Worm (Caenorhabditis elegans) whole organism, L2 larva: Measurements from ENCODE around the gene F19C6.3.
A peak's percentile ranks its signal among the peaks of the same experiment; 100 is the strongest.

Experiments
- C34F6.9 ChIP-seq: fragments of 150-350 bp; optimal IDR thresholded peaks from 2 replicates; lab custom pipeline; 2014; ENCODE audit warnings: missing biosample characterization, missing genetic modification characterization
- F13H6.1 ChIP-seq: sonication (generic microtip); optimal IDR thresholded peaks from 2 replicates; lab custom pipeline; 2016; ENCODE audit warnings: missing genetic modification characterization, missing compliant biosample characterization
- R02D3.7 ChIP-seq: fragments of 150-350 bp; optimal IDR thresholded peaks from 2 replicates; lab custom pipeline; 2014; ENCODE audit warnings: missing biosample characterization, missing genetic modification characterization
- blmp-1 ChIP-seq: sonication (generic microtip); optimal IDR thresholded peaks from 2 replicates; lab custom pipeline; 2017; ENCODE audit warnings: missing genetic modification characterization, mild to moderate bottlenecking, missing compliant biosample characterization, antibody characterized with exemption, moderate library complexity; ENCODE audit not compliant: insufficient read depth
- dmd-4 ChIP-seq: sonication (generic microtip); optimal IDR thresholded peaks from 2 replicates; lab custom pipeline; 2017; ENCODE audit warnings: missing biosample characterization, missing genetic modification characterization
- elt-3 ChIP-seq: sonication (generic microtip); optimal IDR thresholded peaks from 2 replicates; lab custom pipeline; 2017; ENCODE audit warnings: missing biosample characterization, missing genetic modification characterization
- fos-1 ChIP-seq: fragments of 150-350 bp; optimal IDR thresholded peaks from 2 replicates; lab custom pipeline; 2014; ENCODE audit warnings: missing biosample characterization, missing genetic modification characterization
- lin-13 ChIP-seq: fragments of 150-350 bp; optimal IDR thresholded peaks from 2 replicates; lab custom pipeline; 2014; ENCODE audit warnings: missing biosample characterization, missing genetic modification reagents, missing genetic modification characterization
- lin-39 ChIP-seq: fragments of 150-350 bp; optimal IDR thresholded peaks from 2 replicates; lab custom pipeline; 2014; ENCODE audit warnings: missing biosample characterization, missing genetic modification reagents, missing genetic modification characterization
- lsy-2 ChIP-seq, 2 experiments: fragments of 150-350 bp in 1 of 2; sonication (generic microtip) in 1 of 2; optimal IDR thresholded peaks; 2 replicates each; lab custom pipeline; 2014 to 2017; ENCODE audit warnings: missing biosample characterization in 2 of 2, missing genetic modification characterization in 2 of 2
- mab-5 ChIP-seq: fragments of 150-350 bp; optimal IDR thresholded peaks from 2 replicates; lab custom pipeline; 2014; ENCODE audit warnings: missing biosample characterization, missing genetic modification characterization
- mdl-1 ChIP-seq, 2 experiments: fragments of 150-350 bp in 1 of 2; sonication (generic microtip) in 1 of 2; optimal IDR thresholded peaks; 2 replicates each; lab custom pipeline; 2017; ENCODE audit warnings: missing biosample characterization in 2 of 2, missing genetic modification characterization in 2 of 2
- nhr-12 ChIP-seq: fragments of 150-350 bp; optimal IDR thresholded peaks from 2 replicates; lab custom pipeline; 2014; ENCODE audit warnings: missing biosample characterization, missing genetic modification characterization
- nhr-129 ChIP-seq: fragments of 150-350 bp; optimal IDR thresholded peaks from 2 replicates; lab custom pipeline; 2014; ENCODE audit warnings: missing biosample characterization, missing genetic modification characterization
- nhr-21 ChIP-seq: fragments of 150-350 bp; optimal IDR thresholded peaks from 2 replicates; lab custom pipeline; 2014; ENCODE audit warnings: missing biosample characterization, missing genetic modification characterization
- nhr-23 ChIP-seq: fragments of 150-350 bp; optimal IDR thresholded peaks from 2 replicates; lab custom pipeline; 2014; ENCODE audit warnings: missing biosample characterization, missing genetic modification reagents, missing genetic modification characterization
- nhr-237 ChIP-seq: fragments of 150-350 bp; optimal IDR thresholded peaks from 2 replicates; lab custom pipeline; 2014; ENCODE audit warnings: missing biosample characterization, missing genetic modification characterization
- nhr-77 ChIP-seq: fragments of 150-350 bp; optimal IDR thresholded peaks from 2 replicates; lab custom pipeline; 2014; ENCODE audit warnings: missing biosample characterization, missing genetic modification characterization
- peb-1 ChIP-seq: fragments of 150-350 bp; optimal IDR thresholded peaks from 2 replicates; lab custom pipeline; 2014; ENCODE audit warnings: missing biosample characterization, missing genetic modification characterization
- sem-4 ChIP-seq: fragments of 150-350 bp; optimal IDR thresholded peaks from 2 replicates; lab custom pipeline; 2014; ENCODE audit warnings: missing biosample characterization, missing genetic modification reagents, missing genetic modification characterization
- skn-1 ChIP-seq: sonication (generic microtip); optimal IDR thresholded peaks from 2 replicates; lab custom pipeline; 2017; ENCODE audit warnings: missing biosample characterization, missing genetic modification characterization
- sma-3 ChIP-seq: sonication (generic microtip); optimal IDR thresholded peaks from 2 replicates; lab custom pipeline; 2016; ENCODE audit warnings: missing genetic modification reagents, missing genetic modification characterization, missing compliant biosample characterization
- sma-9 ChIP-seq, 2 experiments: fragments of 150-350 bp in 1 of 2; sonication (generic microtip) in 1 of 2; optimal IDR thresholded peaks; 2 replicates each; lab custom pipeline; 2014 to 2016; ENCODE audit warnings: missing genetic modification characterization in 2 of 2, mild to moderate bottlenecking in 1 of 2, missing biosample characterization in 1 of 2, missing compliant biosample characterization in 1 of 2, missing genetic modification reagents in 1 of 2, moderate library complexity in 1 of 2
- snpc-4 ChIP-seq: fragments of 150-350 bp; optimal IDR thresholded peaks from 2 replicates; lab custom pipeline; 2014; ENCODE audit warnings: missing biosample characterization, missing genetic modification characterization
- unc-39 ChIP-seq: fragments of 150-350 bp; optimal IDR thresholded peaks from 2 replicates; lab custom pipeline; 2014; ENCODE audit warnings: missing biosample characterization, missing genetic modification characterization
- unc-55 ChIP-seq: fragments of 150-350 bp; sonication (generic microtip); optimal IDR thresholded peaks from 3 replicates; lab custom pipeline; 2014; ENCODE audit warnings: missing biosample characterization, missing genetic modification reagents, missing genetic modification characterization
- unc-62 ChIP-seq: fragments of 150-350 bp; optimal IDR thresholded peaks from 2 replicates; lab custom pipeline; 2014; ENCODE audit warnings: missing biosample characterization, missing genetic modification reagents, missing genetic modification characterization
- zag-1 ChIP-seq: fragments of 150-350 bp; optimal IDR thresholded peaks from 2 replicates; lab custom pipeline; 2014; ENCODE audit warnings: missing biosample characterization, missing genetic modification characterization
- ztf-1 ChIP-seq: fragments of 200-800 bp; sonication (Bioruptor generic); conservative IDR thresholded peaks from 2 replicates; pipeline ENCODE4 v1.3.6; 2022; ENCODE audit warnings: missing genetic modification characterization, missing compliant biosample characterization
- ztf-11 ChIP-seq: sonication (generic microtip); optimal IDR thresholded peaks from 2 replicates; lab custom pipeline; 2017; ENCODE audit warnings: missing biosample characterization, missing genetic modification characterization
- ztf-4 ChIP-seq: fragments of 150-350 bp; optimal IDR thresholded peaks from 2 replicates; lab custom pipeline; 2014; ENCODE audit warnings: missing biosample characterization, missing genetic modification characterization

Gene F19C6.3

DNA sequence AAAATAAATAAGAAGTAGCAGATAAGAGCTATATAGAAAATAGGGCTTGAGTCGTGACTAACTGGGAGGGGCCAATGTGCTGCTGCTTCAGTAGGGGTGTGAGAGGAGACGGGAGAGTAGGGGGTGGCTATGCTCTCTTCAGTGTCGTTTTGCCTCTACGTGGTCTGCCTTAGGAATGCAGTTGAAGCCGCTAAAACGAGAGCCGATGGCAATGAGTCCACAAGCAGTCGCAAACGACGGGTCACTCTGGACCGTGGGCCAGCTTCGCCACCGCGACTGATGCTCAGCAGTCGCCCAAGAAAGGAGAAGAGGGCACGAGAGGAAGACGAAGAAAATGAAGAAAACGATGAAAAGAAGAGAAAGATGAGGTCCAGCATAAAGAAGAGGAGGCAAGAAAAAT, 9.4 kb downstream of the F19C6.3 start, which contains the start of gene grk-1:
Gene grk-1 (minus strand): TSS at position 17 of the 400 bp plus-strand sequence.
- TF ChIP-seq nhr-23 (no peak), nhr-129 (tag; lab: Kevin White, UChicago) (peak; percentile 31), peb-1 (tag; lab: Kevin White, UChicago) (no peak), nhr-12 (tag; lab: Kevin White, UChicago) (no peak), unc-55 (peak; percentile 1), F13H6.1 (tag; lab: Kevin White, UChicago) (no peak)

ce11 chrX:9997344-9997743, 11.2 kb downstream of the F19C6.3 start:
- TF ChIP-seq fos-1 (peak; percentile 46), unc-62 (GFP tag; lab: Kevin White, UChicago) (no peak)

DNA sequence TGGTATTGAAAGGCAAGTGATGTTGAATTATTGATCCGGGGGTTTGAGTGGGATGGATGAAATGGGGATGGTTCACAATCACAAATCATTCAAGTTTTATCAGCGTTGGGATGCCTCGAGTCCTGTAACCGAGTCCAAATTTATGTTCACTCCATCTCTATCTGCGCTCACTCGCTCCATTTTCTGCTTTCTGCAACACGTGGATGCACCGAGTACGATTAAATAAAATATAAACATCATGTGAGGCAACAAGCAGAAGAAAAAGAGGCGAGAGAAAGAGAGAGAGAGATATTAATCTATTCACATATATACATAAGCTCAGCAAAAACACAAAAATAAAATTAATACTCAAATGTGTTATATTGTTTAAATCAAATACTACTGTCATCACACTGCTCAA, 15.5 kb downstream of the F19C6.3 start:
- TF ChIP-seq R02D3.7 (tag; lab: Kevin White, UChicago), result no peak
- TF ChIP-seq nhr-12 (tag; lab: Kevin White, UChicago), result no peak
- TF ChIP-seq mab-5, result no peak
- peak; percentile 38 for TF ChIP-seq sma-9 (GFP tag; optimal IDR thresholded peaks at IDR 0.05; lab: Kevin White, UChicago)
- no peak for TF ChIP-seq sma-9 (tag; optimal IDR thresholded peaks at IDR 0.05; lab: Kevin White, UChicago)
- TF ChIP-seq nhr-129 (tag; lab: Kevin White, UChicago), result peak; percentile 55
- no peak for TF ChIP-seq C34F6.9 (tag; lab: Kevin White, UChicago)
- no peak for TF ChIP-seq dmd-4 (tag; lab: Kevin White, UChicago)
- TF ChIP-seq mdl-1 (tag; optimal IDR thresholded peaks at IDR 0.05; lab: Kevin White, UChicago), result no peak
- no peak for TF ChIP-seq sma-3 (GFP tag; lab: Kevin White, UChicago)
- no peak for TF ChIP-seq ztf-4

DNA sequence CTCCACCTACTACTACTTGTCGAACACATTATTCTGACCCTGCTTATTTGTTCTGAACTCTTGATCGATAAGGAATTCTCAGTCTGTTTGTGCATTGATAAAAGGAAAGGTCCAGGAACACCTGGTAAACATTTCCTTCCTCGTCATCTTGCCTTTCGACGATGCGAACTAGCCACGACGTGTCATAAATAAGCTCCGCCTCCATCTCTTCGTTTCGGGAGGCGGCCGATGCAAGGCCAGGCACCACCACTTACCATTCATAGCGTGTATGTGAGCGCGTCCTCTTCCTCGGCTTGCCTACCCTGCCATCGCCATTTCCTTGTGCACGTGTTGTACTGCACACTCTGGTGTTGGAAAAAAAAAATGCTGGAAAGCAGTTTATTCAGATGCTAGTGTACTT, 19.7 kb downstream of the F19C6.3 start:
- TF ChIP-seq F13H6.1 (tag; lab: Kevin White, UChicago) (no peak), lin-39 (tag; lab: Kevin White, UChicago) (no peak), snpc-4 (tag; lab: Kevin White, UChicago) (peak; percentile 15)

DNA sequence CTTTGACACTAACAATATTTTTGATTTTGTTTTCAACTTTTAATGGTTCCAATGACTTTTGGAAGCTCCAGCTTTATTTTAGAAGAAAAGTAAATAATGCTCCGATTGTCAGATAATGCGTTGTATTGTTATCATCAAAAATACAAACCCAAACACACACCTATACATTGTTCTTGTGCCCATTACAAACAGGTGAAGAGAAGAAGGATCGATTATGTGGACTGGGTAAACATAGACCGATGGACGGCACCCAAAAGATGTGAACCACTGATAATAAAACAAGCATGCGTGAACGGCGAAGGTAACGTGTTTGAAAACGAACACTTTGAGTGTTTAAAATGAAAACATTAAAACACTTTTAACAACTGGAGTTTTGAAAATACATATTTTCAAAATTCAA, 21.4 kb downstream of the F19C6.3 start:
- TF ChIP-seq elt-3 (tag; lab: Kevin White, UChicago) (no peak), nhr-237 (tag; lab: Kevin White, UChicago) (no peak), sem-4 (tag; lab: Kevin White, UChicago) (no peak), nhr-129 (tag; lab: Kevin White, UChicago) (no peak), unc-39 (tag; lab: Kevin White, UChicago) (no peak), dmd-4 (tag; lab: Kevin White, UChicago) (no peak), fos-1 (no peak)

ce11 chrX:9984889-9985404, 23.6 kb downstream of the F19C6.3 start, which contains the start of gene F19C6.5:
TSS of gene F19C6.5 (minus strand) at chrX:9984939.
- TF ChIP-seq snpc-4 (tag; lab: Kevin White, UChicago) (no peak), fos-1 (peak; percentile 5), lsy-2 (tag; optimal IDR thresholded peaks at IDR 0.05; lab: Kevin White, UChicago) (no peak), nhr-12 (tag; lab: Kevin White, UChicago) (no peak)

- TF ChIP-seq sma-9 (GFP tag; optimal IDR thresholded peaks at IDR 0.05; lab: Kevin White, UChicago) (no peak), sma-9 (tag; optimal IDR thresholded peaks at IDR 0.05; lab: Kevin White, UChicago) (no peak), lin-13 (GFP tag; lab: Kevin White, UChicago) (no peak), nhr-77 (tag; lab: Kevin White, UChicago) (no peak), sma-3 (GFP tag; lab: Kevin White, UChicago) (no peak)
Observed at ce11 chrX:9981259-9981658, 27.3 kb downstream of the F19C6.3 start.

- TF ChIP-seq R02D3.7 (tag; lab: Kevin White, UChicago) (no peak), blmp-1 (tag; lab: Kevin White, UChicago) (no peak), nhr-21 (tag; lab: Kevin White, UChicago) (no peak), zag-1 (no peak), nhr-237 (tag; lab: Kevin White, UChicago) (no peak), peb-1 (tag; lab: Kevin White, UChicago) (no peak), ztf-11 (no peak), ztf-4 (no peak), lsy-2 (tag; optimal IDR thresholded peaks at IDR 0.05; lab: Kevin White, UChicago) (no peak), skn-1 (tag; lab: Kevin White, UChicago) (no peak), ztf-1 (no peak)
Observed at ce11 chrX:9976206-9976605, 32.4 kb downstream of the F19C6.3 start, which contains the start of gene mgl-1. TSS of gene mgl-1 (minus strand) at chrX:9976306.
